Fruit fly (Drosophila melanogaster): ENCODE results near the gene CG10340.

Gene CG10340

dm6 chr3R:16573483-16574145 is 40.6 kb downstream of the CG10340 start, which contains the start of gene CG14903 (continued):
- no peak for TF ChIP-seq Kr (GFP tag; optimal IDR thresholded peaks at IDR 0.05)
- peak; percentile 89 for TF ChIP-seq stwl (tag; optimal IDR thresholded peaks at IDR 0.05)
- TF ChIP-seq psq (GFP tag; optimal IDR thresholded peaks at IDR 0.05), result no peak
- TF ChIP-seq CG42726 (GFP tag; IDR thresholded peaks at IDR 0.05; ENCODE audit: partially characterized antibody), result peak; percentile 90
- TF ChIP-seq Sry-β (GFP tag; optimal IDR thresholded peaks at IDR 0.05), result no peak
- TF ChIP-seq chm (GFP tag; IDR thresholded peaks at IDR 0.05), result peak; percentile 15; the same call in 1 of the 2 replicates
- peak; percentile 40 for TF ChIP-seq CG18764 (GFP tag; optimal IDR thresholded peaks at IDR 0.05)
- no peak for TF ChIP-seq CG4707 (GFP tag; optimal IDR thresholded peaks at IDR 0.05)
- no peak for TF ChIP-seq Bteb2 (GFP tag; optimal IDR thresholded peaks at IDR 0.05)
- no peak for TF ChIP-seq yki (optimal IDR thresholded peaks at IDR 0.05)
- no peak for TF ChIP-seq bab2 (GFP tag; optimal IDR thresholded peaks at IDR 0.05)
- TF ChIP-seq CG5180 (GFP tag; optimal IDR thresholded peaks at IDR 0.05), result no peak
- TF ChIP-seq CG17612 (GFP tag; IDR thresholded peaks at IDR 0.05), result no peak
- TF ChIP-seq pb (GFP tag; optimal IDR thresholded peaks at IDR 0.05), result no peak
- no peak for TF ChIP-seq emc (GFP tag; optimal IDR thresholded peaks at IDR 0.05)
- no peak for TF ChIP-seq oc (tag; optimal IDR thresholded peaks at IDR 0.05)
- TF ChIP-seq Atf3 (GFP tag; optimal IDR thresholded peaks at IDR 0.05), result no peak
- peak; percentile 74 for TF ChIP-seq CG13287 (GFP tag; IDR thresholded peaks at IDR 0.05; ENCODE audit: partially characterized antibody)
- TF ChIP-seq Dip2 (GFP tag; IDR thresholded peaks at IDR 0.05), result peak; percentile 94
- TF ChIP-seq HmgZ (tag; optimal IDR thresholded peaks at IDR 0.05), result peak; percentile 3
- no peak for TF ChIP-seq CG15479 (GFP tag; optimal IDR thresholded peaks at IDR 0.05)
- no peak for TF ChIP-seq CG4820 (GFP tag; optimal IDR thresholded peaks at IDR 0.05)
- peak in 1 of 2 experiments; percentile 39 for TF ChIP-seq dpn (GFP tag; optimal IDR thresholded peaks at IDR 0.05)
- TF ChIP-seq CG7987 (GFP tag; optimal IDR thresholded peaks at IDR 0.05), result no peak
- TF ChIP-seq sens (GFP tag), result peak; percentile 81
- TF ChIP-seq CG13894 (tag; optimal IDR thresholded peaks at IDR 0.05), result no peak
- no peak for TF ChIP-seq caup (GFP tag; optimal IDR thresholded peaks at IDR 0.05; ENCODE audit: severe bottlenecking)
- TF ChIP-seq CG3163 (GFP tag; optimal IDR thresholded peaks at IDR 0.05), result no peak
- 0 out of 3 replicates have a peak, but pooled peaks have one; percentile 18 for TF ChIP-seq CG11456 (GFP tag; IDR thresholded peaks at IDR 0.05)
- no peak for TF ChIP-seq CG16815 (GFP tag; optimal IDR thresholded peaks at IDR 0.05)
- TF ChIP-seq CG33557 (GFP tag; optimal IDR thresholded peaks at IDR 0.05), result no peak
- no peak for TF ChIP-seq CG3281 (GFP tag; optimal IDR thresholded peaks at IDR 0.05)
- TF ChIP-seq CG5245 (GFP tag; optimal IDR thresholded peaks at IDR 0.05), result peak; percentile 39
- no peak for TF ChIP-seq prd (optimal IDR thresholded peaks at IDR 0.05)
- peak; percentile 25; the same call in 1 of the 3 replicates for TF ChIP-seq prd (GFP tag; IDR thresholded peaks at IDR 0.05)
- TF ChIP-seq CG11723 (GFP tag; optimal IDR thresholded peaks at IDR 0.05), result no peak
- no peak for TF ChIP-seq Deaf1 (tag; optimal IDR thresholded peaks at IDR 0.05)
- TF ChIP-seq gem (tag; optimal IDR thresholded peaks at IDR 0.05), result peak; percentile 49
- no peak for TF ChIP-seq CG18011 (GFP tag; optimal IDR thresholded peaks at IDR 0.05)
- no peak for TF ChIP-seq Nf-YC (tag; optimal IDR thresholded peaks at IDR 0.05)
- no peak for TF ChIP-seq CG10366 (GFP tag; IDR thresholded peaks at IDR 0.05)
- TF ChIP-seq Vsx1 (GFP tag; optimal IDR thresholded peaks at IDR 0.05), result no peak
- no peak for TF ChIP-seq her (GFP tag; optimal IDR thresholded peaks at IDR 0.05)
- peak; percentile 7; the same call in 1 of the 2 replicates for TF ChIP-seq sob (GFP tag; IDR thresholded peaks at IDR 0.05)
- no peak for TF ChIP-seq Sin3A (optimal IDR thresholded peaks at IDR 0.05)
- no peak for TF ChIP-seq Pdp1 (GFP tag; optimal IDR thresholded peaks at IDR 0.05)
- TF ChIP-seq vvl (GFP tag; IDR thresholded peaks at IDR 0.05), result no peak; the same call in 1 of the 2 replicates
- TF ChIP-seq tio (GFP tag; optimal IDR thresholded peaks at IDR 0.05), result peak; percentile 34
- peak; percentile 85 for TF ChIP-seq BEAF-32 (GFP tag; optimal IDR thresholded peaks at IDR 0.05)
- TF ChIP-seq odd (GFP tag; optimal IDR thresholded peaks at IDR 0.05), result no peak

Data from whole organism, embryonic.